Worm (Caenorhabditis elegans) whole organism, late embryonic: ENCODE data around the gene ttr-30.

ENCODE experiments used
- C08G9.2 ChIP-seq: sonication (generic microtip); optimal IDR thresholded peaks from 2 replicates; lab custom pipeline; 2016; ENCODE audit warnings: mild to moderate bottlenecking, missing genetic modification characterization, moderate library complexity, missing compliant biosample characterization
- C38D4.7 ChIP-seq: fragments of 200-800 bp; sonication (Bioruptor generic); optimal IDR thresholded peaks from 2 replicates; lab custom pipeline; 2018; ENCODE audit warnings: mild to moderate bottlenecking, missing genetic modification characterization, moderate library complexity, missing compliant biosample characterization
- F13H6.1 ChIP-seq: sonication (generic microtip); optimal IDR thresholded peaks from 2 replicates; lab custom pipeline; 2016; ENCODE audit warnings: missing genetic modification characterization, missing compliant biosample characterization
- K02D7.2 ChIP-seq: sonication (generic microtip); optimal IDR thresholded peaks from 2 replicates; lab custom pipeline; 2017; ENCODE audit warnings: mild to moderate bottlenecking, missing genetic modification characterization, missing compliant biosample characterization
- K09A11.1 ChIP-seq: sonication (generic microtip); optimal IDR thresholded peaks from 2 replicates; lab custom pipeline; 2017; ENCODE audit warnings: antibody characterized with exemption, mild to moderate bottlenecking, missing genetic modification characterization, missing compliant biosample characterization; ENCODE audit not compliant: insufficient read depth
- T23F11.4 ChIP-seq: fragments of 200-800 bp; sonication (Bioruptor generic); optimal IDR thresholded peaks from 2 replicates; lab custom pipeline; 2018; ENCODE audit warnings: mild to moderate bottlenecking, missing genetic modification characterization, missing compliant biosample characterization
- ceh-14 ChIP-seq: sonication (generic microtip); optimal IDR thresholded peaks from 2 replicates; lab custom pipeline; 2016; ENCODE audit warnings: missing genotype, missing genetic modification characterization, missing compliant biosample characterization
- ceh-18 ChIP-seq: sonication (generic microtip); optimal IDR thresholded peaks from 2 replicates; lab custom pipeline; 2016; ENCODE audit warnings: missing genetic modification characterization, missing compliant biosample characterization
- ceh-19 ChIP-seq: fragments of 200-800 bp; sonication (Bioruptor generic); optimal IDR thresholded peaks from 2 replicates; lab custom pipeline; 2018; ENCODE audit warnings: mild to moderate bottlenecking, missing genetic modification characterization, missing compliant biosample characterization
- ceh-22 ChIP-seq: sonication (generic microtip); optimal IDR thresholded peaks from 2 replicates; lab custom pipeline; 2017; ENCODE audit warnings: missing biosample characterization, missing genetic modification characterization
- ceh-31 ChIP-seq: sonication (generic microtip); optimal IDR thresholded peaks from 2 replicates; lab custom pipeline; 2016; ENCODE audit warnings: missing genetic modification characterization, missing compliant biosample characterization
- ceh-9 ChIP-seq: sonication (generic microtip); optimal IDR thresholded peaks from 2 replicates; lab custom pipeline; 2016; ENCODE audit warnings: mild to moderate bottlenecking, missing genetic modification characterization, inconsistent platforms, missing compliant biosample characterization
- dmd-4 ChIP-seq: sonication (generic microtip); optimal IDR thresholded peaks from 2 replicates; lab custom pipeline; 2016; ENCODE audit warnings: borderline replicate concordance, missing genetic modification characterization, missing compliant biosample characterization
- elt-2 ChIP-seq: sonication (generic microtip); optimal IDR thresholded peaks from 2 replicates; lab custom pipeline; 2016; ENCODE audit warnings: missing genetic modification reagents, missing genetic modification characterization, missing compliant biosample characterization
- elt-4 ChIP-seq: sonication (generic microtip); optimal IDR thresholded peaks from 2 replicates; lab custom pipeline; 2016; ENCODE audit warnings: missing genetic modification characterization, missing compliant biosample characterization
- eyg-1 ChIP-seq: sonication (generic microtip); optimal IDR thresholded peaks from 2 replicates; lab custom pipeline; 2016; ENCODE audit warnings: missing genotype, missing genetic modification characterization, missing compliant biosample characterization
- hlh-15 ChIP-seq: sonication (generic microtip); optimal IDR thresholded peaks from 2 replicates; lab custom pipeline; 2016; ENCODE audit warnings: missing genetic modification characterization, missing compliant biosample characterization
- lim-6 ChIP-seq: sonication (generic microtip); optimal IDR thresholded peaks from 2 replicates; lab custom pipeline; 2016; ENCODE audit warnings: missing genetic modification characterization, missing compliant biosample characterization
- madf-2 ChIP-seq: sonication (generic microtip); optimal IDR thresholded peaks from 2 replicates; lab custom pipeline; 2017; ENCODE audit warnings: missing genetic modification characterization, missing compliant biosample characterization
- nhr-232 ChIP-seq: sonication (generic microtip); optimal IDR thresholded peaks from 2 replicates; lab custom pipeline; 2016; ENCODE audit warnings: missing genetic modification characterization, missing compliant biosample characterization
- odd-2 ChIP-seq: sonication (generic microtip); optimal IDR thresholded peaks from 2 replicates; lab custom pipeline; 2017; ENCODE audit warnings: antibody characterized with exemption, mild to moderate bottlenecking, missing genetic modification characterization, missing compliant biosample characterization
- pat-9 ChIP-seq: fragments of 200-800 bp; sonication (Bioruptor generic); optimal IDR thresholded peaks from 2 replicates; lab custom pipeline; 2018; ENCODE audit warnings: mild to moderate bottlenecking, missing genetic modification characterization, moderate library complexity, missing compliant biosample characterization
- pax-1 ChIP-seq: fragments of 150-350 bp; optimal IDR thresholded peaks from 2 replicates; lab custom pipeline; 2014; ENCODE audit warnings: missing biosample characterization, missing genetic modification characterization
- pha-2 ChIP-seq: sonication (generic microtip); optimal IDR thresholded peaks from 2 replicates; lab custom pipeline; 2017; ENCODE audit warnings: mild to moderate bottlenecking, missing genetic modification characterization, missing compliant biosample characterization
- pha-4 ChIP-seq: fragments of 150-350 bp; optimal IDR thresholded peaks from 2 replicates; lab custom pipeline; 2018; ENCODE audit warnings: missing biosample characterization, missing genetic modification reagents, missing genetic modification characterization
- ref-2 ChIP-seq: sonication (generic microtip); optimal IDR thresholded peaks from 2 replicates; lab custom pipeline; 2016; ENCODE audit warnings: missing genetic modification characterization, missing compliant biosample characterization
- rnt-1 ChIP-seq: sonication (generic microtip); optimal IDR thresholded peaks from 2 replicates; lab custom pipeline; 2016; ENCODE audit warnings: missing genetic modification characterization, missing compliant biosample characterization
- sdc-2 ChIP-seq: sonication (generic microtip); optimal IDR thresholded peaks from 2 replicates; lab custom pipeline; 2016; ENCODE audit warnings: missing genotype, missing genetic modification characterization, missing compliant biosample characterization
- syd-9 ChIP-seq: sonication (generic microtip); optimal IDR thresholded peaks from 2 replicates; lab custom pipeline; 2016; ENCODE audit warnings: mild to moderate bottlenecking, missing genetic modification characterization, moderate library complexity, missing compliant biosample characterization
- tbx-2 ChIP-seq: sonication (generic microtip); optimal IDR thresholded peaks from 2 replicates; lab custom pipeline; 2016; ENCODE audit warnings: missing genetic modification characterization, missing compliant biosample characterization
- unc-3 ChIP-seq, 2 experiments: fragments of 200-800 bp in 1 of 2; sonication (Bioruptor generic) in 1 of 2; sonication (generic microtip) in 1 of 2; conservative IDR thresholded peaks in 1 of 2; optimal IDR thresholded peaks in 1 of 2; 2 replicates each; pipeline versions ENCODE4 v1.3.6 to Lab custom; 2016 to 2022; ENCODE audit warnings: missing compliant biosample characterization in 2 of 2, missing genetic modification characterization in 2 of 2, missing genetic modification reagents in 1 of 2
- unc-86 ChIP-seq: sonication (generic microtip); optimal IDR thresholded peaks from 2 replicates; lab custom pipeline; 2016; ENCODE audit warnings: missing genetic modification characterization, missing compliant biosample characterization
- ztf-16 ChIP-seq: sonication (generic microtip); optimal IDR thresholded peaks from 2 replicates; lab custom pipeline; 2017; ENCODE audit warnings: missing genetic modification characterization, missing compliant biosample characterization

The ttr-30 gene

DNA sequence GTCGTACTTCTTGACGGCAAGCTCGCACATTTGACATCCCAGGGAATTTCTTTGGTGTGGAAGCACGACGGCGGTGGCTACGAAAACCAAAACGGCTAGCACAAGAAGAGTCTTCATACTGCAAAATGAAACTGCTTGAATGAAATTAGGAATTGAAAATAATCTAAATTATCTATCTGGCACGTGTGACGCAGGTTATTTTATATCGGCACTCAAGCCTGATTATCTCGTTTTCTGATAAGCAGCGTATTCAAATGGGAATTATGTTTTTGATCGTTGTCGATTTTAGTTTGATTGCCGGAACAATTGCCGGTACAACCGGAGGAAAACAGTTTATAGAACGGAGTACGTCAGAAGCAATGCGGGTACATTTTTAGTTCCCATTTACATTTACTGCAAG lies 12.1 kb upstream of the ttr-30 start, which contains the start of gene spp-4:
TSS of gene spp-4 (minus strand) at position 118 of the 400 bp plus-strand sequence.
- no peak for TF ChIP-seq ceh-31 (tag; lab: Kevin White, UChicago)
- no peak for TF ChIP-seq eyg-1 (tag; lab: Kevin White, UChicago)
- TF ChIP-seq elt-4 = no peak
- TF ChIP-seq unc-86 = no peak
- no peak for TF ChIP-seq pha-4
- TF ChIP-seq sdc-2 (tag; lab: Kevin White, UChicago) = no peak
- no peak for TF ChIP-seq odd-2 (tag; lab: Kevin White, UChicago)
- no peak for TF ChIP-seq ceh-18 (tag; lab: Kevin White, UChicago)
- no peak for TF ChIP-seq pat-9 (tag; lab: Kevin White, UChicago)
- no peak for TF ChIP-seq dmd-4
- no peak for TF ChIP-seq unc-3 (GFP tag; conservative IDR thresholded peaks at IDR 0.05; lab: Robert Waterston, UW)
- TF ChIP-seq unc-3 (tag; optimal IDR thresholded peaks at IDR 0.05; lab: Kevin White, UChicago) = no peak

DNA sequence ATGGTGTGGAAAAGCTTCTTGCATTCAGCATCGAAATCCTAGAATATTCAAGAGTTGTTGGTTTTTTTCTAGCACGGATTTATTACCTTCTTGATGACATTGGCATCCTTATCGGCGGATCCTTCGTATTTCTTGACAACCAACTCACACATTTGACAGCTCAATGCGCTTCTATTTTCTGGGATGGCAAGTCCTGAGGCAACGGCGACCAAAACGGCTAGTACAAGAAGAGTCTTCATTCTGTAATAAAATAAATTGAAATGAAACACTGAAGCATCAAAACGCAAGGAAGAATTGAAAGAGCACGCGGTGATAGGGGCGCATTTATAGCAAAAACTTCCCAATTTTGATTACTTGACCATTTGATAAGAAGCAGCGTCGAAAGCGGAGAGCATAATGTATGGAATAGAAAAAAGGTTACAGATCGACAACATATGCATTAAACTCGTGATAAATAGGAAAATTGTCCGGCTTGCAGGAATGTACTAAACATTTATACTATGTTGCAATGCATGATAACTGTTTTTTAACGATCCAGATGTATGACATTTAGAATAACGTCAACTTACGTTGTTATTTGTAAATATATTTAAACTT lies 10.5 kb upstream of the ttr-30 start, which contains the start of gene spp-5:
TSS of gene spp-5 (minus strand) at position 240 of the 597 bp plus-strand sequence.
- TF ChIP-seq K09A11.1 (tag; lab: Kevin White, UChicago) = no peak
- peak; percentile 22 for TF ChIP-seq elt-2 (tag; lab: Kevin White, UChicago)

DNA sequence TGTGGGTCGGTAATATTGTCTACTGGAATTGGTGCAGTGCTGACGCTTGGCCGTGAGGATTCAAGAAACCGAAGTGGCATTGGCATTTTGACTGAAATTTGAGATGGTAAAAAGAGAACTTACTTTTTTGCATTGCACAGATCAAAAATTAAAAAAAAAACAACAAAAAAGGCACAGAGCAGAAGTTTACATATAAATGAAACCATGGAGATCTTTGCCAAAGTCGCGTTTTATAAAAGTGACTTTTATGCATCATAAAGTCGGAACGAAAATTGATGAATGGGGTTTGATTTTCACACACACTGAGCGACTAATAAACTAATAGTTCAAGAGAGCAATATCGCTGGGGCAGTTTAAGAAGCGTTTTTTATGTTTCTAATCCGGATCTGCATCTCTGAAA lies 8.4 kb upstream of the ttr-30 start, which contains the start of gene T08A9.13:
TSS of gene T08A9.13 (minus strand) at position 101 of the 400 bp plus-strand sequence.
- TF ChIP-seq pha-2 = no peak

DNA sequence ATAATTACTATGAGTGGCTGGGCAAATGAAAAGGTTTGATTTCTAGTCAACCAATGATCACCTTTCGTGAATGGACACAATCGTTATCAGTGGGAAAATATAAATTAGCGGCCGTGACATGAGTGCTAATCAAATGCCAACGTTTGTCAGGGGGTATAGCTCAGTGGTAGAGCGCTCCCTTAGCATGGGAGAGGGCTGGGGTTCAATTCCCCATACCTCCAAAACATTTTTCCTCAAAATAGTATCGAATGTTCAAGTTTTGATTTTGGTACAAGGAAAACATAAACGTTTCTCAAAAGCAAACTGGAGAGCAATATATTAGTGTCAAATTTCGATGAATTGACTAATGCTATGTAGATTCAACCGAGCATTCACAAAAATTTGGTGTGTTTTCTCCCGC lies 7.1 kb upstream of the ttr-30 start:
- TF ChIP-seq ceh-14 (tag; lab: Kevin White, UChicago) (peak; percentile 26), ceh-22 (no peak), K02D7.2 (tag; lab: Kevin White, UChicago) (peak; percentile 9), ref-2 (tag; lab: Kevin White, UChicago) (peak; percentile 19), pax-1 (tag; lab: Kevin White, UChicago) (no peak), ceh-18 (tag; lab: Kevin White, UChicago) (no peak), madf-2 (tag; lab: Kevin White, UChicago) (no peak), C38D4.7 (GFP tag; lab: Kevin White, UChicago) (peak; percentile 8), nhr-232 (tag; lab: Kevin White, UChicago) (no peak), syd-9 (no peak), hlh-15 (tag; lab: Kevin White, UChicago) (no peak), ceh-19 (GFP tag; lab: Kevin White, UChicago) (peak; percentile 31), unc-3 (GFP tag; conservative IDR thresholded peaks at IDR 0.05; lab: Robert Waterston, UW) (no peak), unc-3 (tag; optimal IDR thresholded peaks at IDR 0.05; lab: Kevin White, UChicago) (no peak), tbx-2 (tag; lab: Kevin White, UChicago) (no peak), F13H6.1 (tag; lab: Kevin White, UChicago) (no peak), pha-2 (no peak), C08G9.2 (tag; lab: Kevin White, UChicago) (no peak), ztf-16 (tag; lab: Kevin White, UChicago) (no peak), K09A11.1 (tag; lab: Kevin White, UChicago) (no peak), unc-86 (no peak), T23F11.4 (GFP tag; lab: Kevin White, UChicago) (no peak), elt-2 (tag; lab: Kevin White, UChicago) (peak; percentile 62), ceh-9 (tag; lab: Kevin White, UChicago) (no peak), rnt-1 (tag; lab: Kevin White, UChicago) (no peak), lim-6 (tag; lab: Kevin White, UChicago) (no peak)
